Worm (Caenorhabditis elegans): Measurements from ENCODE around the gene mrps-17.

Gene mrps-17

DNA sequence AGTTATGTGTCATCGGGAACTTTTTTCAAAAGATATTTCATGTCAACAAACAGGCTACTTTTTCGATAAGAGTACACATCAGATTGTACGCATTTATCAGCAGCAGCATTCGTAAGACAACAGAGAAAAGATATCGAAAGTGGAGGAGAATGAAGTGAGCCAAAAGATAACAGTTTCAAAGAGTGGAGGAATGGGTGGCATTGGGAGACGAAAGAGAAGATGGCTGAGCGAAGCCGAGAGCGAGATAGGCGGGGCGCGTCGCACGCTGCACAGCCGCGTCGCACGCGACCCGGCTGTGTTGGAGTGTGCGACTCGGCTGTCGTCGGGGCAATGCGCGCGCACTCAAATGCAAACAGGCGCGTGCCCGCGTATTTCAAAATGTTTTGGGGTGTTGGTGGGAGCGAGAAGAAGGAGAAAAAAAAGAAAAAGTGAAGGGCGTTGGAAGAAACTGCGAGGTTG, 32.5 kb upstream of the mrps-17 start:
- TF ChIP-seq nhr-20 (tag; optimal IDR thresholded peaks at IDR 0.05) (peak; percentile 90), pax-3 (tag; optimal IDR thresholded peaks at IDR 0.05) (peak; percentile 69), efl-1 (optimal IDR thresholded peaks at IDR 0.05) (peak; percentile 61 to 83), efl-1 (GFP tag; optimal IDR thresholded peaks at IDR 0.05 in 1 of 2) (peak; percentile 80 to 98), unc-30 (tag; optimal IDR thresholded peaks at IDR 0.05) (no peak), hlh-17 (GFP tag; optimal IDR thresholded peaks at IDR 0.05; ENCODE audit: borderline replicate concordance) (no peak), Y116A8C.19 (tag; optimal IDR thresholded peaks at IDR 0.05; ENCODE audit: borderline replicate concordance) (no peak), unc-130 (tag; optimal IDR thresholded peaks at IDR 0.05) (peak; percentile 68), vab-15 (tag; optimal IDR thresholded peaks at IDR 0.05) (no peak), egl-13 (tag; optimal IDR thresholded peaks at IDR 0.05) (peak; percentile 66), isw-1 (GFP tag; IDR thresholded peaks at IDR 0.05) (peak; percentile 74), unc-86 (tag; optimal IDR thresholded peaks at IDR 0.05) (peak; percentile 64), pqm-1 (tag; optimal IDR thresholded peaks at IDR 0.05) (peak; percentile 86), nhr-90 (tag; optimal IDR thresholded peaks at IDR 0.05; ENCODE audit: poor library complexity) (peak; percentile 84), ceh-63 (GFP tag; optimal IDR thresholded peaks at IDR 0.05) (no peak), nhr-71 (tag; optimal IDR thresholded peaks at IDR 0.05) (peak; percentile 94), egl-27 (tag; optimal IDR thresholded peaks at IDR 0.05) (no peak), grh-1 (GFP tag; IDR thresholded peaks at IDR 0.05) (peak; percentile 58), aly-2 (tag; optimal IDR thresholded peaks at IDR 0.05) (no peak), F16B12.6 (tag; optimal IDR thresholded peaks at IDR 0.05) (peak; percentile 63), nhr-28 (tag; optimal IDR thresholded peaks at IDR 0.05) (no peak), hlh-4 (tag; optimal IDR thresholded peaks at IDR 0.05) (no peak), efl-3 (GFP tag; optimal IDR thresholded peaks at IDR 0.05) (peak; percentile 1), dsc-1 (tag; optimal IDR thresholded peaks at IDR 0.05) (peak; percentile 85), fkh-4 (tag; optimal IDR thresholded peaks at IDR 0.05; ENCODE audit: borderline replicate concordance) (peak; percentile 15), ama-1 (optimal IDR thresholded peaks at IDR 0.05) (no peak), elt-2 (tag; optimal IDR thresholded peaks at IDR 0.05) (peak; percentile 96), ceh-8 (GFP tag; optimal IDR thresholded peaks at IDR 0.05) (peak; percentile 62), fos-1 (tag; optimal IDR thresholded peaks at IDR 0.05) (no peak), zip-4 (GFP tag; optimal IDR thresholded peaks at IDR 0.05) (peak; percentile 55), ceh-82 (tag; optimal IDR thresholded peaks at IDR 0.05) (peak; percentile 78 to 92 (median 83)), nhr-19 (GFP tag; conservative IDR thresholded peaks at IDR 0.05) (peak; percentile 91), unc-62 (GFP tag; optimal IDR thresholded peaks at IDR 0.05) (no peak), jun-1 (tag; optimal IDR thresholded peaks at IDR 0.05) (peak; percentile 89), blmp-1 (tag; optimal IDR thresholded peaks at IDR 0.05) (peak; percentile 82), sup-37 (GFP tag; optimal IDR thresholded peaks at IDR 0.05) (peak; percentile 84), pag-3 (tag; optimal IDR thresholded peaks at IDR 0.05; ENCODE audit: borderline replicate concordance, insufficient read depth) (no peak), nhr-237 (tag; optimal IDR thresholded peaks at IDR 0.05) (peak; percentile 6), lin-15B (tag; optimal IDR thresholded peaks at IDR 0.05) (peak; percentile 69), xbp-1 (tag; optimal IDR thresholded peaks at IDR 0.05) (peak; percentile 82), C34B4.2 (tag; optimal IDR thresholded peaks at IDR 0.05) (peak; percentile 11), ets-5 (GFP tag; IDR thresholded peaks at IDR 0.05) (no peak), nhr-85 (tag) (peak; percentile 87), C16A3.4 (tag; optimal IDR thresholded peaks at IDR 0.05) (peak; percentile 78), nhr-11 (tag; optimal IDR thresholded peaks at IDR 0.05) (no peak), irx-1 (tag; optimal IDR thresholded peaks at IDR 0.05) (peak; percentile 64), skn-1 (tag; optimal IDR thresholded peaks at IDR 0.05) (peak; percentile 86), ceh-88 (GFP tag; IDR thresholded peaks at IDR 0.05) (peak; percentile 76), C04F5.9 (tag; optimal IDR thresholded peaks at IDR 0.05) (peak; percentile 11), dpl-1 (GFP tag; optimal IDR thresholded peaks at IDR 0.05) (peak; percentile 78 to 83 (median 78)), snpc-4 (tag; optimal IDR thresholded peaks at IDR 0.05) (peak; percentile 49), nhr-12 (tag; optimal IDR thresholded peaks at IDR 0.05) (no peak), alr-1 (tag; optimal IDR thresholded peaks at IDR 0.05; ENCODE audit: borderline replicate concordance) (no peak)

All from whole organism, L1 larva.